Worm (Caenorhabditis elegans) whole organism, L1 larva: ENCODE measurements around the gene C05B5.5.

ENCODE experiments used
- ama-1 ChIP-seq: fragments of 150-350 bp; optimal IDR thresholded peaks from 2 replicates; lab custom pipeline; 2014
- ceh-82 ChIP-seq, 3 experiments: fragments of 150-350 bp in 1 of 3; sonication (generic microtip) in 2 of 3; optimal IDR thresholded peaks; 2 replicates each; lab custom pipeline; 2014 to 2017; ENCODE audit warnings: missing biosample characterization in 3 of 3, missing genetic modification characterization in 3 of 3
- nhr-11 ChIP-seq: fragments of 150-350 bp; optimal IDR thresholded peaks from 2 replicates; lab custom pipeline; 2014; ENCODE audit warnings: missing biosample characterization, missing genetic modification characterization
- snpc-4 ChIP-seq: fragments of 150-350 bp; optimal IDR thresholded peaks from 2 replicates; lab custom pipeline; 2014; ENCODE audit warnings: missing biosample characterization, missing genetic modification characterization

DNA sequence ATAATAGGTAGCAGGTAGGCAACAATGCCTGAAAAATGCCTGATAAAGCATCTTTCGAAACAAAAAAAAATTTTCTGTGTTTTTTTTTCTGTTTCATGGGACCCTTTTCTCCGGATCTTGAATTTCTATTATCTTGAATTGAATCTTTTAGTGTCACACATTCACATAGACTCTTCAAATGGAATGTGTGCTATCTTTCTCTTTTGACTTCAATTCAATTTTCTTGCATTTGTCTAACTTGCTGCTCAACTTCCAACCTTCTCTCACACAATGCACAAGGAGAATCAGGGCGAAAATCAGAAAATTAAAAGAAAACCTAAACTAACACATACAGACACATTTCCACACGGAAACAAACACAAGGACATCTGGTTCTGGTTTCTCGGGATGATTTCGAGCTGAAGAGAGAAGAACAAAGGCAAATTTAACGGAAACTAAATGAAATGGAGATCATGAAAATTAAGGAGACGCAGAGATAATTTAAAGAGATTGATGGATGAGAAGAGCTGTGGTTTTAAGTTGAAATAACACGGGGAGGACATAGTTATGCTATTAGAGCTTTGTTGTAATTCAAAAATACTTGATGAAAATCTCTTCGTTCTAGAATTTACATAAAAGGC lies 28.9 kb upstream of the C05B5.5 start:
- TF ChIP-seq ceh-82 (tag; optimal IDR thresholded peaks at IDR 0.05; lab: Kevin White, UChicago) (no peak), snpc-4 (no peak), nhr-11 (no peak), ama-1 (lab: Kevin White, UChicago) (no peak)
